Fruit fly (Drosophila melanogaster) whole organism, embryonic: ENCODE results near the gene CG13086.

Experiments used
- ATbp ChIP-seq: fragments of 200-800 bp; sonication (Bioruptor generic); optimal IDR thresholded peaks from 2 replicates; lab custom pipeline; 2017; ENCODE audit warnings: missing biosample characterization, mild to moderate bottlenecking, missing genetic modification characterization, missing genetic modification reagents
- Bgb ChIP-seq: fragments of 200-800 bp; sonication (Bioruptor generic); IDR thresholded peaks from 2 replicates; pipeline ENCODE4 v1.3.6; 2022; ENCODE audit warnings: missing biosample characterization, missing genetic modification characterization; ENCODE audit not compliant: partially characterized antibody
- Blimp-1 ChIP-seq: fragments of 200-800 bp; sonication (Bioruptor generic); optimal IDR thresholded peaks from 3 replicates; lab custom pipeline; 2018; ENCODE audit warnings: missing biosample characterization, missing genetic modification characterization, mild to moderate bottlenecking, moderate library complexity, missing genetic modification reagents
- CG10543 ChIP-seq: fragments of 200-800 bp; sonication (Bioruptor generic); optimal IDR thresholded peaks from 3 replicates; lab custom pipeline; 2017; ENCODE audit warnings: missing biosample characterization, mild to moderate bottlenecking, missing genetic modification characterization, moderate library complexity
- CG12769 ChIP-seq: fragments of 200-800 bp; sonication (Bioruptor generic); optimal IDR thresholded peaks from 2 replicates; lab custom pipeline; 2019; ENCODE audit warnings: missing biosample characterization, mild to moderate bottlenecking, missing genetic modification characterization, moderate library complexity
- CG13894 ChIP-seq: fragments of 200-800 bp; sonication (Bioruptor generic); optimal IDR thresholded peaks from 3 replicates; lab custom pipeline; 2018; ENCODE audit warnings: missing biosample characterization, mild to moderate bottlenecking, missing genetic modification characterization, moderate library complexity
- CG14965 ChIP-seq: fragments of 200-800 bp; sonication (Bioruptor generic); optimal IDR thresholded peaks from 2 replicates; lab custom pipeline; 2016; ENCODE audit warnings: missing biosample characterization, missing genetic modification characterization, borderline replicate concordance
- CG16779 ChIP-seq: fragments of 200-800 bp; sonication (Bioruptor generic); IDR thresholded peaks from 2 replicates; pipeline ENCODE4 v1.3.6; 2022; ENCODE audit warnings: missing biosample characterization, missing genetic modification characterization
- CG16815 ChIP-seq: fragments of 200-800 bp; sonication (Bioruptor generic); optimal IDR thresholded peaks from 3 replicates; lab custom pipeline; 2017; ENCODE audit warnings: missing biosample characterization, mild to moderate bottlenecking, missing genetic modification characterization
- CG18599 ChIP-seq: fragments of 200-800 bp; sonication (Bioruptor generic); optimal IDR thresholded peaks from 3 replicates; lab custom pipeline; 2017; ENCODE audit warnings: missing biosample characterization, missing genetic modification characterization, mild to moderate bottlenecking, moderate library complexity, missing genetic modification reagents
- CG2199 ChIP-seq: fragments of 200-800 bp; sonication (Bioruptor generic); IDR thresholded peaks from 3 replicates; pipeline ENCODE4 v1.3.6; 2022; ENCODE audit warnings: missing biosample characterization, missing genetic modification characterization
- CG3407 ChIP-seq: fragments of 200-800 bp; sonication (Bioruptor generic); optimal IDR thresholded peaks from 2 replicates; lab custom pipeline; 2018; ENCODE audit warnings: missing biosample characterization, mild to moderate bottlenecking, missing genetic modification characterization
- CG34376 ChIP-seq: fragments of 200-800 bp; sonication (Bioruptor generic); optimal IDR thresholded peaks from 2 replicates; lab custom pipeline; 2018; ENCODE audit warnings: missing biosample characterization, mild to moderate bottlenecking, missing genetic modification characterization
- CG4730 ChIP-seq: fragments of 200-800 bp; sonication (Bioruptor generic); IDR thresholded peaks from 2 replicates; pipeline ENCODE4 v1.3.6; 2022; ENCODE audit warnings: missing biosample characterization, missing genetic modification characterization
- CG6765 ChIP-seq: fragments of 200-800 bp; sonication (Bioruptor generic); optimal IDR thresholded peaks from 3 replicates; lab custom pipeline; 2017; ENCODE audit warnings: missing biosample characterization, mild to moderate bottlenecking, missing genetic modification characterization
- CG7963 ChIP-seq: fragments of 200-800 bp; sonication (Bioruptor generic); IDR thresholded peaks from 3 replicates; pipeline ENCODE4 v1.3.6; 2022; ENCODE audit warnings: missing biosample characterization, missing genetic modification characterization; ENCODE audit not compliant: partially characterized antibody
- CG8089 ChIP-seq: fragments of 200-800 bp; sonication (Bioruptor generic); optimal IDR thresholded peaks from 3 replicates; lab custom pipeline; 2016; ENCODE audit warnings: missing biosample characterization, missing genetic modification characterization
- CG8290 ChIP-seq, 3 experiments: fragments of 200-800 bp; sonication (Bioruptor generic); optimal IDR thresholded peaks; 2 replicates each; lab custom pipeline; 2016 to 2019; ENCODE audit warnings: missing biosample characterization in 3 of 3, missing genetic modification characterization in 3 of 3, mild to moderate bottlenecking in 2 of 3, moderate library complexity in 1 of 3
- CG9817 ChIP-seq: fragments of 200-800 bp; sonication (Bioruptor generic); optimal IDR thresholded peaks from 2 replicates; lab custom pipeline; 2018; ENCODE audit warnings: missing biosample characterization, mild to moderate bottlenecking, missing genetic modification characterization, moderate library complexity
- CTCF ChIP-seq: fragments of 200-800 bp; sonication (Bioruptor generic); optimal IDR thresholded peaks from 2 replicates; lab custom pipeline; 2017; ENCODE audit warnings: missing biosample characterization, mild to moderate bottlenecking, missing genetic modification characterization, moderate library complexity
- E2f2 ChIP-seq: fragments of 200-800 bp; sonication (Bioruptor generic); IDR thresholded peaks from 2 replicates; pipeline ENCODE4 v1.3.6; 2022; ENCODE audit warnings: missing biosample characterization, missing genetic modification characterization
- Ets65A ChIP-seq: fragments of 200-800 bp; sonication (Bioruptor generic); peaks from one replicate; lab custom pipeline; 2016; ENCODE audit warnings: missing biosample characterization, missing genetic modification characterization
- Hr51 ChIP-seq, 2 experiments: fragments of 200-800 bp; sonication (Bioruptor generic); optimal IDR thresholded peaks; 2 replicates in 1 of 2; 3 replicates in 1 of 2; lab custom pipeline; 2016 to 2018; ENCODE audit warnings: missing biosample characterization in 2 of 2, missing genetic modification characterization in 2 of 2, mild to moderate bottlenecking in 1 of 2, moderate library complexity in 1 of 2
- Lim3 ChIP-seq: fragments of 200-800 bp; sonication (Bioruptor generic); IDR thresholded peaks from 2 replicates; pipeline ENCODE4 v1.3.6; 2022; ENCODE audit warnings: missing biosample characterization, missing genetic modification characterization
- Med ChIP-seq: fragments of 200-800 bp; sonication (Bioruptor generic); peaks from one replicate; lab custom pipeline; 2016; ENCODE audit warnings: missing biosample characterization, missing genetic modification characterization, mild to moderate bottlenecking, inconsistent platforms, moderate library complexity
- NC2α ChIP-seq: fragments of 200-800 bp; sonication (Bioruptor generic); optimal IDR thresholded peaks from 2 replicates; lab custom pipeline; 2016; ENCODE audit warnings: missing biosample characterization, missing genetic modification characterization
- NFAT ChIP-seq: fragments of 200-800 bp; sonication (Bioruptor generic); IDR thresholded peaks from 2 replicates; pipeline ENCODE4 v1.3.6; 2022; ENCODE audit warnings: missing biosample characterization, missing genetic modification characterization
- TFAM ChIP-seq: fragments of 200-800 bp; sonication (Bioruptor generic); optimal IDR thresholded peaks from 2 replicates; lab custom pipeline; 2017; ENCODE audit warnings: missing biosample characterization, missing genetic modification characterization, inconsistent platforms
- Trl ChIP-seq, 3 experiments: fragments of >200 bp in 2 of 3; fragments of 200-800 bp in 1 of 3; sonication (Bioruptor generic) in 1 of 3; optimal IDR thresholded peaks; 2 replicates in 1 of 3; 3 replicates in 2 of 3; lab custom pipeline; 2016 to 2017; ENCODE audit warnings: missing biosample characterization in 1 of 3, missing genetic modification characterization in 1 of 3
- ara ChIP-seq: fragments of 200-800 bp; sonication (Bioruptor generic); IDR thresholded peaks from 2 replicates; pipeline ENCODE4 v1.3.6; 2022; ENCODE audit warnings: missing biosample characterization, missing genetic modification characterization
- az2 ChIP-seq: fragments of 200-800 bp; sonication (Bioruptor generic); optimal IDR thresholded peaks from 3 replicates; lab custom pipeline; 2016; ENCODE audit warnings: missing biosample characterization, missing genetic modification characterization
- bab2 ChIP-seq: fragments of 200-800 bp; sonication (Bioruptor generic); optimal IDR thresholded peaks from 2 replicates; lab custom pipeline; 2016; ENCODE audit warnings: missing biosample characterization, missing genetic modification characterization
- bbx ChIP-seq: fragments of 200-800 bp; sonication (Bioruptor generic); IDR thresholded peaks from 2 replicates; pipeline ENCODE4 v1.3.6; 2022; ENCODE audit warnings: missing biosample characterization, missing genetic modification characterization; ENCODE audit not compliant: partially characterized antibody
- ci ChIP-seq: fragments of 200-800 bp; sonication (Bioruptor generic); IDR thresholded peaks from 3 replicates; pipeline ENCODE4 v1.3.6; 2022; ENCODE audit warnings: missing biosample characterization, missing genetic modification characterization
- dpn ChIP-seq, 2 experiments: fragments of 200-800 bp; sonication (Bioruptor generic); optimal IDR thresholded peaks; 3 replicates each; lab custom pipeline; 2016; ENCODE audit warnings: missing biosample characterization in 2 of 2, missing genetic modification characterization in 2 of 2
- gsb ChIP-seq: fragments of 200-800 bp; sonication (Bioruptor generic); IDR thresholded peaks from 2 replicates; pipeline ENCODE4 v1.3.6; 2022; ENCODE audit warnings: missing biosample characterization, missing genetic modification characterization
- lab ChIP-seq: fragments of 200-800 bp; sonication (Bioruptor generic); optimal IDR thresholded peaks from 3 replicates; lab custom pipeline; 2017; ENCODE audit warnings: missing biosample characterization, missing genetic modification characterization, mild to moderate bottlenecking, moderate library complexity, missing genetic modification reagents
- lbe ChIP-seq: fragments of 200-800 bp; sonication (Bioruptor generic); optimal IDR thresholded peaks from 2 replicates; lab custom pipeline; 2016; ENCODE audit warnings: missing biosample characterization, mild to moderate bottlenecking, missing genetic modification characterization
- lmd ChIP-seq: fragments of 200-800 bp; sonication (Bioruptor generic); IDR thresholded peaks from 2 replicates; pipeline ENCODE4 v1.3.6; 2022; ENCODE audit warnings: missing biosample characterization, missing genetic modification characterization
- luna ChIP-seq: fragments of 200-800 bp; sonication (Bioruptor generic); optimal IDR thresholded peaks from 2 replicates; lab custom pipeline; 2016; ENCODE audit warnings: missing biosample characterization, missing genetic modification characterization
- mirr ChIP-seq: fragments of 200-800 bp; sonication (Bioruptor generic); optimal IDR thresholded peaks from 3 replicates; lab custom pipeline; 2018; ENCODE audit warnings: missing biosample characterization, mild to moderate bottlenecking, missing genetic modification characterization
- pita ChIP-seq: fragments of 200-800 bp; sonication (Bioruptor generic); optimal IDR thresholded peaks from 2 replicates; lab custom pipeline; 2017; ENCODE audit warnings: missing biosample characterization, mild to moderate bottlenecking, missing genetic modification characterization
- prd ChIP-seq, 3 experiments: fragments of >200 bp in 2 of 3; fragments of 200-800 bp in 1 of 3; sonication (Bioruptor generic) in 1 of 3; optimal IDR thresholded peaks in 2 of 3; IDR thresholded peaks in 1 of 3; 2 replicates in 2 of 3; 3 replicates in 1 of 3; pipeline versions ENCODE4 v1.3.6 to Lab custom; 2017 to 2022; ENCODE audit warnings: missing biosample characterization in 1 of 3, missing genetic modification characterization in 1 of 3
- pros ChIP-seq: fragments of 200-800 bp; sonication (Bioruptor generic); optimal IDR thresholded peaks from 3 replicates; lab custom pipeline; 2019; ENCODE audit warnings: missing biosample characterization, mild to moderate bottlenecking, missing genetic modification characterization, moderate library complexity
- run ChIP-seq: fragments of 200-800 bp; sonication (Bioruptor generic); optimal IDR thresholded peaks from 3 replicates; lab custom pipeline; 2018; ENCODE audit warnings: missing biosample characterization, mild to moderate bottlenecking, missing genetic modification characterization
- sc ChIP-seq, 3 experiments: fragments of >200 bp in 2 of 3; fragments of 200-800 bp in 1 of 3; sonication (Bioruptor generic) in 1 of 3; optimal IDR thresholded peaks; 2 replicates in 2 of 3; 3 replicates in 1 of 3; lab custom pipeline; 2017; ENCODE audit warnings: mild to moderate bottlenecking in 1 of 3, missing biosample characterization in 1 of 3, missing genetic modification characterization in 1 of 3, missing genetic modification reagents in 1 of 3
- sob ChIP-seq: fragments of 200-800 bp; sonication (Bioruptor generic); IDR thresholded peaks from 2 replicates; pipeline ENCODE4 v1.3.6; 2022; ENCODE audit warnings: missing biosample characterization, missing genetic modification characterization
- sug ChIP-seq: fragments of 200-800 bp; optimal IDR thresholded peaks from 2 replicates; lab custom pipeline; 2019; ENCODE audit warnings: missing biosample characterization, mild to moderate bottlenecking, missing genetic modification characterization, moderate library complexity
- zen2 ChIP-seq: fragments of 200-800 bp; sonication (Bioruptor generic); IDR thresholded peaks from 3 replicates; pipeline ENCODE4 v1.3.6; 2022; ENCODE audit warnings: missing biosample characterization, missing genetic modification characterization; ENCODE audit not compliant: partially characterized antibody

Gene CG13086

dm6 chr2L:19389749-19390148 lies 25.6 kb downstream of the CG13086 start, which contains the start of gene CG17549 (continued):
- TF ChIP-seq ATbp (GFP tag; lab: Kevin White, UChicago) (no peak), CG34376 (GFP tag; lab: Kevin White, UChicago) (peak; percentile 80), bbx (GFP tag; lab: Robert Waterston, UW) (0 out of 2 replicates have a peak, but pooled peaks have one; percentile 17), sug (tag; lab: Kevin White, UChicago) (peak; percentile 58), TFAM (no peak), lab (GFP tag; lab: Kevin White, UChicago) (peak; percentile 6), ara (GFP tag; lab: Robert Waterston, UW) (no peak), CG13894 (peak; percentile 85), Blimp-1 (GFP tag; lab: Kevin White, UChicago) (no peak), lbe (GFP tag; lab: Kevin White, UChicago) (no peak), CG3407 (GFP tag; lab: Kevin White, UChicago) (no peak), prd (optimal IDR thresholded peaks at IDR 0.05; lab: Kevin White, UChicago) (no peak), prd (GFP tag; IDR thresholded peaks at IDR 0.05; lab: Robert Waterston, UW) (no peak), mirr (peak; percentile 13), CG14965 (GFP tag; lab: Kevin White, UChicago) (no peak), CG2199 (GFP tag; lab: Robert Waterston, UW) (0 out of 3 replicates have a peak, but pooled peaks have one; percentile 51), CG8290 (GFP tag; optimal IDR thresholded peaks at IDR 0.05; lab: Kevin White, UChicago) (no peak), CG8290 (tag; optimal IDR thresholded peaks at IDR 0.05; lab: Kevin White, UChicago) (no peak), gsb (GFP tag; lab: Robert Waterston, UW) (no peak), bab2 (no peak), CG4730 (GFP tag; lab: Robert Waterston, UW) (no peak), CG12769 (tag; lab: Kevin White, UChicago) (peak; percentile 74), az2 (no peak), luna (GFP tag; lab: Kevin White, UChicago) (no peak), E2f2 (GFP tag; lab: Robert Waterston, UW) (no peak), Hr51 (GFP tag; optimal IDR thresholded peaks at IDR 0.05; lab: Kevin White, UChicago) (no peak), CG10543 (peak; percentile 33), lmd (GFP tag; lab: Robert Waterston, UW) (no peak), CG16779 (no peak), CG18599 (GFP tag; lab: Kevin White, UChicago) (no peak), pros (no peak), NFAT (0 out of 2 replicates have a peak, but pooled peaks have one; percentile 30), Lim3 (no peak), run (no peak), zen2 (GFP tag; lab: Robert Waterston, UW) (no peak), NC2α (no peak), Trl (optimal IDR thresholded peaks at IDR 0.05; lab: Kevin White, UChicago) (peak in 1 of 2 experiments; percentile 45), Trl (GFP tag; optimal IDR thresholded peaks at IDR 0.05; lab: Kevin White, UChicago) (no peak), dpn (GFP tag; optimal IDR thresholded peaks at IDR 0.05; lab: Kevin White, UChicago) (no peak), CG16815 (GFP tag; lab: Kevin White, UChicago) (no peak), CG6765 (GFP tag; lab: Kevin White, UChicago) (no peak), CG8089 (no peak)

- peak; percentile 75 for TF ChIP-seq CTCF
- TF ChIP-seq Ets65A = peak; percentile 5
- TF ChIP-seq Med (GFP tag; lab: Kevin White, UChicago) = peak; percentile 44
- peak; percentile 84 for TF ChIP-seq pita (GFP tag; lab: Kevin White, UChicago)
- TF ChIP-seq CG9817 (tag; lab: Kevin White, UChicago) = peak; percentile 6
- TF ChIP-seq Bgb (GFP tag; lab: Robert Waterston, UW) = 0 out of 2 replicates have a peak, but pooled peaks have one; percentile 35
- TF ChIP-seq CG7963 (GFP tag; lab: Robert Waterston, UW) = peak; percentile 11; the same call in 1 of the 3 replicates
- TF ChIP-seq bbx (GFP tag; lab: Robert Waterston, UW) = 0 out of 2 replicates have a peak, but pooled peaks have one; percentile 11
- TF ChIP-seq ci (GFP tag; lab: Robert Waterston, UW) = peak; percentile 18; the same call in 1 of the 3 replicates
- TF ChIP-seq luna (GFP tag; lab: Kevin White, UChicago) = no peak
- TF ChIP-seq sob (GFP tag; lab: Robert Waterston, UW) = peak; percentile 39; the same call in 1 of the 2 replicates
- TF ChIP-seq CG2199 (GFP tag; lab: Robert Waterston, UW) = peak; percentile 87; the same call in 2 of the 3 replicates
- no peak for TF ChIP-seq sc (optimal IDR thresholded peaks at IDR 0.05; lab: Kevin White, UChicago)
- TF ChIP-seq sc (GFP tag; optimal IDR thresholded peaks at IDR 0.05; lab: Kevin White, UChicago) = no peak
These were observed 29.6 kb downstream of the CG13086 start, which contains the start of gene CG31798 for dm6 chr2L:19393703-19394210. Gene CG31798, plus strand, starts transcription at chr2L:19394160.
